Fruit fly (Drosophila melanogaster) whole organism, embryonic: ENCODE results near the gene rols.

Experiments used
- Atf-2 ChIP-seq: fragments of 200-800 bp; sonication (Bioruptor generic); optimal IDR thresholded peaks from 2 replicates; lab custom pipeline; 2016; ENCODE audit warnings: missing biosample characterization, missing genetic modification characterization
- B-H1 ChIP-seq: fragments of 200-800 bp; sonication (Bioruptor generic); IDR thresholded peaks from 3 replicates; pipeline ENCODE4 v1.3.6; 2022; ENCODE audit warnings: missing biosample characterization, missing genetic modification characterization
- B-H2 ChIP-seq: fragments of 200-800 bp; sonication (Bioruptor generic); optimal IDR thresholded peaks from 2 replicates; lab custom pipeline; 2018; ENCODE audit warnings: missing biosample characterization, mild to moderate bottlenecking, missing genetic modification characterization
- C15 ChIP-seq: fragments of 200-800 bp; sonication (Bioruptor generic); IDR thresholded peaks from 3 replicates; pipeline ENCODE4 v1.3.6; 2022; ENCODE audit warnings: missing biosample characterization, missing genetic modification characterization
- CG10209 ChIP-seq: fragments of 200-800 bp; sonication (Bioruptor generic); optimal IDR thresholded peaks from 3 replicates; lab custom pipeline; 2017; ENCODE audit warnings: missing biosample characterization, mild to moderate bottlenecking, missing genetic modification characterization, missing genetic modification reagents
- CG10565 ChIP-seq: fragments of 200-800 bp; sonication (Bioruptor generic); optimal IDR thresholded peaks from 3 replicates; lab custom pipeline; 2016; ENCODE audit warnings: missing biosample characterization, mild to moderate bottlenecking, missing genetic modification characterization
- CG11085 ChIP-seq: fragments of 200-800 bp; sonication (Bioruptor generic); IDR thresholded peaks from 2 replicates; pipeline ENCODE4 v1.3.6; 2022; ENCODE audit warnings: missing biosample characterization, missing genetic modification characterization
- CG12155 ChIP-seq: fragments of 200-800 bp; sonication (Bioruptor generic); optimal IDR thresholded peaks from 3 replicates; lab custom pipeline; 2016; ENCODE audit warnings: missing biosample characterization, missing genetic modification characterization
- CG12391 ChIP-seq: fragments of 200-800 bp; sonication (Bioruptor generic); optimal IDR thresholded peaks from 3 replicates; lab custom pipeline; 2018; ENCODE audit warnings: missing biosample characterization, mild to moderate bottlenecking, missing genetic modification characterization, moderate library complexity
- CG14710 ChIP-seq: fragments of 200-800 bp; sonication (Bioruptor generic); optimal IDR thresholded peaks from 3 replicates; lab custom pipeline; 2019; ENCODE audit warnings: missing biosample characterization, mild to moderate bottlenecking, missing genetic modification characterization, moderate library complexity
- CG1603 ChIP-seq: fragments of 200-800 bp; sonication (Bioruptor generic); optimal IDR thresholded peaks from 2 replicates; lab custom pipeline; 2019; ENCODE audit warnings: missing biosample characterization, mild to moderate bottlenecking, missing genetic modification characterization, moderate library complexity
- CG17186 ChIP-seq: fragments of 200-800 bp; sonication (Bioruptor generic); optimal IDR thresholded peaks from 3 replicates; lab custom pipeline; 2017; ENCODE audit warnings: missing biosample characterization, missing genetic modification reagents, missing genetic modification characterization
- CG30020 ChIP-seq: fragments of 200-800 bp; optimal IDR thresholded peaks from 2 replicates; lab custom pipeline; 2019; ENCODE audit warnings: missing biosample characterization, mild to moderate bottlenecking, missing genetic modification characterization, moderate library complexity
- CG3163 ChIP-seq: fragments of 200-800 bp; sonication (Bioruptor generic); optimal IDR thresholded peaks from 3 replicates; lab custom pipeline; 2016; ENCODE audit warnings: missing biosample characterization, missing genetic modification characterization
- CG3726 ChIP-seq: fragments of 200-800 bp; sonication (Bioruptor generic); IDR thresholded peaks from 3 replicates; pipeline ENCODE4, ENCODE4 v1.3.6; 2022; ENCODE audit warnings: missing biosample characterization, missing genetic modification characterization
- CG6854 ChIP-seq: fragments of 200-800 bp; sonication (Bioruptor generic); optimal IDR thresholded peaks from 3 replicates; lab custom pipeline; 2017; ENCODE audit warnings: missing biosample characterization, mild to moderate bottlenecking, missing genetic modification characterization
- CG7839 ChIP-seq: fragments of 200-800 bp; sonication (Bioruptor generic); optimal IDR thresholded peaks from 3 replicates; lab custom pipeline; 2018; ENCODE audit warnings: missing biosample characterization, mild to moderate bottlenecking, missing genetic modification characterization, moderate library complexity
- CG7928 ChIP-seq: fragments of 200-800 bp; sonication (Bioruptor generic); optimal IDR thresholded peaks from 2 replicates; lab custom pipeline; 2017; ENCODE audit warnings: missing biosample characterization, mild to moderate bottlenecking, missing genetic modification characterization
- CG7963 ChIP-seq: fragments of 200-800 bp; sonication (Bioruptor generic); IDR thresholded peaks from 3 replicates; pipeline ENCODE4 v1.3.6; 2022; ENCODE audit warnings: missing biosample characterization, missing genetic modification characterization; ENCODE audit not compliant: partially characterized antibody
- CG8388 ChIP-seq: fragments of 200-800 bp; sonication (Bioruptor generic); optimal IDR thresholded peaks from 2 replicates; lab custom pipeline; 2019; ENCODE audit warnings: missing biosample characterization, mild to moderate bottlenecking, missing genetic modification characterization, moderate library complexity
- Camta ChIP-seq: fragments of 200-800 bp; sonication (Bioruptor generic); optimal IDR thresholded peaks from 2 replicates; lab custom pipeline; 2016; ENCODE audit warnings: missing biosample characterization, missing genetic modification characterization
- Dfd ChIP-seq, 2 experiments: fragments of >200 bp; optimal IDR thresholded peaks; 2 replicates each; lab custom pipeline; 2017; ENCODE audit warnings: missing biosample characterization in 2 of 2, missing genetic modification characterization in 2 of 2
- Dll ChIP-seq: fragments of 200-800 bp; sonication (Bioruptor generic); IDR thresholded peaks from 4 replicates; pipeline ENCODE4 v1.3.6; 2022; ENCODE audit warnings: missing biosample characterization, missing genetic modification characterization; ENCODE audit not compliant: partially characterized antibody
- E2f2 ChIP-seq: fragments of 200-800 bp; sonication (Bioruptor generic); IDR thresholded peaks from 2 replicates; pipeline ENCODE4 v1.3.6; 2022; ENCODE audit warnings: missing biosample characterization, missing genetic modification characterization
- Eip74EF ChIP-seq, 2 experiments: fragments of 200-800 bp in 1 of 2; fragments of >200 bp in 1 of 2; sonication (Bioruptor generic) in 1 of 2; optimal IDR thresholded peaks; 2 replicates each; lab custom pipeline; 2017 to 2019; ENCODE audit warnings: missing biosample characterization in 2 of 2, missing genetic modification characterization in 2 of 2, mild to moderate bottlenecking in 1 of 2, moderate library complexity in 1 of 2
- Ets65A ChIP-seq: fragments of 200-800 bp; sonication (Bioruptor generic); peaks from one replicate; lab custom pipeline; 2016; ENCODE audit warnings: missing biosample characterization, missing genetic modification characterization
- Gsc ChIP-seq: fragments of 200-800 bp; sonication (Bioruptor generic); IDR thresholded peaks from 2 replicates; pipeline ENCODE4 v1.3.6; 2022; ENCODE audit warnings: missing biosample characterization, missing genetic modification characterization
- Gug ChIP-seq: fragments of 200-800 bp; sonication (Bioruptor generic); IDR thresholded peaks from 4 replicates; pipeline ENCODE4 v1.3.6; 2022; ENCODE audit warnings: missing biosample characterization, missing genetic modification characterization
- H2.0 ChIP-seq: fragments of 200-800 bp; sonication (Bioruptor generic); IDR thresholded peaks from 2 replicates; pipeline ENCODE4 v1.3.6; 2022; ENCODE audit warnings: missing biosample characterization, missing genetic modification characterization
- Optix ChIP-seq: fragments of 200-800 bp; sonication (Bioruptor generic); IDR thresholded peaks from 3 replicates; pipeline ENCODE4 v1.3.6; 2022; ENCODE audit warnings: missing biosample characterization, missing genetic modification characterization
- TFAM ChIP-seq: fragments of 200-800 bp; sonication (Bioruptor generic); optimal IDR thresholded peaks from 2 replicates; lab custom pipeline; 2017; ENCODE audit warnings: missing biosample characterization, missing genetic modification characterization, inconsistent platforms
- Vsx1 ChIP-seq: fragments of 200-800 bp; sonication (Bioruptor generic); optimal IDR thresholded peaks from 2 replicates; lab custom pipeline; 2017; ENCODE audit warnings: missing biosample characterization, mild to moderate bottlenecking, missing genetic modification characterization, missing genetic modification reagents
- caup ChIP-seq: fragments of 200-800 bp; sonication (Bioruptor generic); optimal IDR thresholded peaks from 3 replicates; lab custom pipeline; 2017; ENCODE audit warnings: missing biosample characterization, mild to moderate bottlenecking, missing genetic modification characterization, moderate library complexity; ENCODE audit not compliant: severe bottlenecking
- chn ChIP-seq: fragments of 200-800 bp; sonication (Bioruptor generic); optimal IDR thresholded peaks from 2 replicates; lab custom pipeline; 2016; ENCODE audit warnings: missing biosample characterization, missing genetic modification characterization
- en ChIP-seq: fragments of 200-800 bp; sonication (Bioruptor generic); optimal IDR thresholded peaks from 2 replicates; lab custom pipeline; 2016; ENCODE audit warnings: missing biosample characterization, missing genetic modification characterization
- ftz-f1 ChIP-seq: fragments of 200-800 bp; sonication (Bioruptor generic); optimal IDR thresholded peaks from 2 replicates; lab custom pipeline; 2016; ENCODE audit warnings: missing biosample characterization, missing genetic modification characterization
- fu2 ChIP-seq: fragments of 200-800 bp; sonication (Bioruptor generic); optimal IDR thresholded peaks from 2 replicates; lab custom pipeline; 2016; ENCODE audit warnings: missing biosample characterization, missing genetic modification characterization
- gem ChIP-seq: fragments of 200-800 bp; sonication (Bioruptor generic); optimal IDR thresholded peaks from 2 replicates; lab custom pipeline; 2019; ENCODE audit warnings: missing biosample characterization, mild to moderate bottlenecking, missing genetic modification characterization, moderate library complexity
- h ChIP-seq: fragments of >200 bp; optimal IDR thresholded peaks from 2 replicates; lab custom pipeline; 2017
- hbn ChIP-seq: fragments of 200-800 bp; sonication (Bioruptor generic); IDR thresholded peaks from 2 replicates; pipeline ENCODE4 v1.3.6; 2022; ENCODE audit warnings: missing biosample characterization, missing genetic modification characterization; ENCODE audit not compliant: partially characterized antibody
- insv ChIP-seq, 2 experiments: fragments of 200-800 bp; sonication (Bioruptor generic); optimal IDR thresholded peaks; 3 replicates each; lab custom pipeline; 2016 to 2018; ENCODE audit warnings: missing biosample characterization in 2 of 2, missing genetic modification characterization in 2 of 2
- kni ChIP-seq: fragments of 200-800 bp; sonication (Bioruptor generic); optimal IDR thresholded peaks from 3 replicates; lab custom pipeline; 2017; ENCODE audit warnings: mild to moderate bottlenecking, missing biosample characterization, missing genetic modification reagents, missing genetic modification characterization
- maf-S ChIP-seq: fragments of 200-800 bp; sonication (Bioruptor generic); optimal IDR thresholded peaks from 2 replicates; lab custom pipeline; 2016; ENCODE audit warnings: missing biosample characterization, missing genetic modification characterization
- pzg ChIP-seq: fragments of 200-800 bp; sonication (Bioruptor generic); optimal IDR thresholded peaks from 3 replicates; lab custom pipeline; 2018; ENCODE audit warnings: missing biosample characterization, mild to moderate bottlenecking, missing genetic modification characterization, moderate library complexity
- row ChIP-seq: fragments of 200-800 bp; sonication (Bioruptor generic); IDR thresholded peaks from 3 replicates; pipeline ENCODE4 v1.3.6; 2022; ENCODE audit warnings: missing biosample characterization, missing genetic modification characterization
- salm ChIP-seq: fragments of 200-800 bp; sonication (Bioruptor generic); optimal IDR thresholded peaks from 2 replicates; lab custom pipeline; 2018; ENCODE audit warnings: missing biosample characterization, mild to moderate bottlenecking, missing genetic modification characterization
- schlank ChIP-seq: fragments of 200-800 bp; sonication (Bioruptor generic); optimal IDR thresholded peaks from 2 replicates; lab custom pipeline; 2018; ENCODE audit warnings: missing biosample characterization, mild to moderate bottlenecking, missing genetic modification characterization
- slou ChIP-seq: fragments of 200-800 bp; sonication (Bioruptor generic); optimal IDR thresholded peaks from 3 replicates; lab custom pipeline; 2016; ENCODE audit warnings: missing biosample characterization, missing genetic modification characterization
- trh ChIP-seq: fragments of 200-800 bp; sonication (Bioruptor generic); optimal IDR thresholded peaks from 2 replicates; lab custom pipeline; 2016; ENCODE audit warnings: missing biosample characterization, missing genetic modification characterization
- wek ChIP-seq: fragments of 200-800 bp; sonication (Bioruptor generic); optimal IDR thresholded peaks from 3 replicates; lab custom pipeline; 2018; ENCODE audit warnings: missing biosample characterization, mild to moderate bottlenecking, missing genetic modification characterization, moderate library complexity
- zen2 ChIP-seq: fragments of 200-800 bp; sonication (Bioruptor generic); IDR thresholded peaks from 3 replicates; pipeline ENCODE4 v1.3.6; 2022; ENCODE audit warnings: missing biosample characterization, missing genetic modification characterization; ENCODE audit not compliant: partially characterized antibody

rols gene

dm6 chr3L:12062219-12062618 lies 2.4 kb downstream of the rols start (continued):
- TF ChIP-seq fu2 (GFP tag; lab: Kevin White, UChicago) (no peak), gem (tag; lab: Kevin White, UChicago) (peak; percentile 50), B-H1 (GFP tag; lab: Robert Waterston, UW) (no peak), Ets65A (GFP tag; lab: Kevin White, UChicago) (peak; percentile 79), B-H2 (no peak), kni (GFP tag; lab: Kevin White, UChicago) (no peak), CG10209 (GFP tag; lab: Kevin White, UChicago) (no peak), Dll (GFP tag; lab: Robert Waterston, UW) (no peak), TFAM (GFP tag; lab: Kevin White, UChicago) (no peak), CG3726 (no peak), Gug (no peak), CG10565 (GFP tag; lab: Kevin White, UChicago) (no peak), Gsc (no peak), Eip74EF (GFP tag; optimal IDR thresholded peaks at IDR 0.05; lab: Kevin White, UChicago) (no peak), CG7839 (tag; lab: Kevin White, UChicago) (peak; percentile 8), CG12155 (GFP tag; lab: Kevin White, UChicago) (no peak), ftz-f1 (no peak), salm (tag; lab: Kevin White, UChicago) (no peak), zen2 (GFP tag; lab: Robert Waterston, UW) (no peak), Camta (GFP tag; lab: Kevin White, UChicago) (no peak), E2f2 (no peak), CG11085 (GFP tag; lab: Robert Waterston, UW) (no peak), wek (GFP tag; lab: Kevin White, UChicago) (no peak), CG6854 (GFP tag; lab: Kevin White, UChicago) (no peak), Optix (GFP tag; lab: Robert Waterston, UW) (no peak), row (0 out of 3 replicates have a peak, but pooled peaks have one; percentile 28), H2.0 (GFP tag; lab: Robert Waterston, UW) (no peak), trh (no peak), CG12391 (tag; lab: Kevin White, UChicago) (peak; percentile 9), CG17186 (no peak), CG14710 (tag; lab: Kevin White, UChicago) (peak; percentile 41), CG7928 (no peak), chn (peak; percentile 25), en (GFP tag; lab: Kevin White, UChicago) (no peak), maf-S (GFP tag; lab: Kevin White, UChicago) (no peak), insv (GFP tag; optimal IDR thresholded peaks at IDR 0.05; lab: Kevin White, UChicago) (no peak), CG30020 (tag; lab: Kevin White, UChicago) (no peak), CG8388 (GFP tag; lab: Kevin White, UChicago) (no peak), Vsx1 (GFP tag; lab: Kevin White, UChicago) (no peak), schlank (no peak), slou (GFP tag; lab: Kevin White, UChicago) (no peak), CG3163 (GFP tag; lab: Kevin White, UChicago) (no peak), Atf-2 (GFP tag; lab: Kevin White, UChicago) (no peak), hbn (GFP tag; lab: Robert Waterston, UW) (no peak), pzg (GFP tag; lab: Kevin White, UChicago) (no peak), Dfd (GFP tag; optimal IDR thresholded peaks at IDR 0.05; lab: Kevin White, UChicago) (no peak), caup (GFP tag; lab: Kevin White, UChicago) (no peak), C15 (no peak), h (no peak), CG7963 (GFP tag; lab: Robert Waterston, UW) (no peak), CG1603 (tag; lab: Kevin White, UChicago) (peak; percentile 35)
